Worm (Caenorhabditis elegans): ENCODE results near the gene wrt-10.

ce11 chrII:7570305-7570704, 35.9 kb upstream of the wrt-10 start, which contains the start of gene F35D2.3:
- no peak for TF ChIP-seq nhr-237 (tag; optimal IDR thresholded peaks at IDR 0.05)
- TF ChIP-seq nhr-6 (tag; optimal IDR thresholded peaks at IDR 0.05) = no peak
- TF ChIP-seq pqm-1 (tag; optimal IDR thresholded peaks at IDR 0.05) = no peak
- no peak for TF ChIP-seq unc-62 (GFP tag; optimal IDR thresholded peaks at IDR 0.05 in 1 of 2)
- no peak for TF ChIP-seq unc-62 (tag; optimal IDR thresholded peaks at IDR 0.05)
- TF ChIP-seq snpc-4 (tag; optimal IDR thresholded peaks at IDR 0.05) = no peak
- no peak for TF ChIP-seq R02D3.7 (tag; optimal IDR thresholded peaks at IDR 0.05)
- no peak for TF ChIP-seq nhr-28 (tag; optimal IDR thresholded peaks at IDR 0.05)
- no peak for TF ChIP-seq Y75B8A.6 (GFP tag; IDR thresholded peaks at IDR 0.05)
- TF ChIP-seq nhr-76 (tag; optimal IDR thresholded peaks at IDR 0.05) = no peak
